Fruit fly (Drosophila melanogaster) whole organism, embryonic: ENCODE data around the gene Hnf4.

Source experiments
- ATbp ChIP-seq: fragments of 200-800 bp; sonication (Bioruptor generic); optimal IDR thresholded peaks from 2 replicates; lab custom pipeline; 2017; ENCODE audit warnings: missing biosample characterization, mild to moderate bottlenecking, missing genetic modification characterization, missing genetic modification reagents
- Atf6 ChIP-seq: fragments of 200-800 bp; sonication (Bioruptor generic); IDR thresholded peaks from 2 replicates; pipeline ENCODE4 v1.3.6; 2022; ENCODE audit warnings: missing biosample characterization, missing genetic modification characterization
- BtbVII ChIP-seq: fragments of 200-800 bp; sonication (Bioruptor generic); optimal IDR thresholded peaks from 3 replicates; lab custom pipeline; 2017; ENCODE audit warnings: missing biosample characterization, mild to moderate bottlenecking, missing genetic modification characterization
- CG10209 ChIP-seq: fragments of 200-800 bp; sonication (Bioruptor generic); optimal IDR thresholded peaks from 3 replicates; lab custom pipeline; 2017; ENCODE audit warnings: missing biosample characterization, mild to moderate bottlenecking, missing genetic modification characterization, missing genetic modification reagents
- CG10543 ChIP-seq: fragments of 200-800 bp; sonication (Bioruptor generic); optimal IDR thresholded peaks from 3 replicates; lab custom pipeline; 2017; ENCODE audit warnings: missing biosample characterization, mild to moderate bottlenecking, missing genetic modification characterization, moderate library complexity
- CG10979 ChIP-seq: fragments of 200-800 bp; sonication (Bioruptor generic); optimal IDR thresholded peaks from 2 replicates; lab custom pipeline; 2018; ENCODE audit warnings: missing biosample characterization, mild to moderate bottlenecking, missing genetic modification characterization, moderate library complexity
- CG11504 ChIP-seq: fragments of 200-800 bp; sonication (Bioruptor generic); optimal IDR thresholded peaks from 3 replicates; lab custom pipeline; 2019; ENCODE audit warnings: missing biosample characterization, mild to moderate bottlenecking, missing genetic modification characterization, moderate library complexity
- CG11723 ChIP-seq: fragments of 200-800 bp; sonication (Bioruptor generic); optimal IDR thresholded peaks from 2 replicates; lab custom pipeline; 2017; ENCODE audit warnings: missing biosample characterization, mild to moderate bottlenecking, missing genetic modification characterization
- CG12104 ChIP-seq: fragments of 200-800 bp; sonication (Bioruptor generic); optimal IDR thresholded peaks from 3 replicates; lab custom pipeline; 2016; ENCODE audit warnings: missing biosample characterization, missing genetic modification characterization
- CG1233 ChIP-seq: fragments of 200-800 bp; sonication (Bioruptor generic); optimal IDR thresholded peaks from 4 replicates; lab custom pipeline; 2018; ENCODE audit warnings: missing biosample characterization, mild to moderate bottlenecking, missing genetic modification characterization
- CG12391 ChIP-seq: fragments of 200-800 bp; sonication (Bioruptor generic); optimal IDR thresholded peaks from 3 replicates; lab custom pipeline; 2018; ENCODE audit warnings: missing biosample characterization, mild to moderate bottlenecking, missing genetic modification characterization, moderate library complexity
- CG13287 ChIP-seq: fragments of 200-800 bp; sonication (Bioruptor generic); IDR thresholded peaks from 2 replicates; pipeline ENCODE4 v1.3.6; 2022; ENCODE audit warnings: missing biosample characterization, missing genetic modification characterization; ENCODE audit not compliant: partially characterized antibody
- CG14710 ChIP-seq: fragments of 200-800 bp; sonication (Bioruptor generic); optimal IDR thresholded peaks from 3 replicates; lab custom pipeline; 2019; ENCODE audit warnings: missing biosample characterization, mild to moderate bottlenecking, missing genetic modification characterization, moderate library complexity
- CG15269 ChIP-seq: fragments of 200-800 bp; sonication (Bioruptor generic); optimal IDR thresholded peaks from 2 replicates; lab custom pipeline; 2018; ENCODE audit warnings: missing biosample characterization, mild to moderate bottlenecking, missing genetic modification characterization, moderate library complexity
- CG15696 ChIP-seq: fragments of 200-800 bp; sonication (Bioruptor generic); optimal IDR thresholded peaks from 2 replicates; lab custom pipeline; 2019; ENCODE audit warnings: missing biosample characterization, mild to moderate bottlenecking, missing genetic modification characterization, moderate library complexity
- CG1602 ChIP-seq: fragments of 200-800 bp; sonication (Bioruptor generic); optimal IDR thresholded peaks from 3 replicates; lab custom pipeline; 2016; ENCODE audit warnings: missing biosample characterization, missing genetic modification characterization
- CG17568 ChIP-seq: fragments of 200-800 bp; sonication (Bioruptor generic); optimal IDR thresholded peaks from 2 replicates; lab custom pipeline; 2018; ENCODE audit warnings: missing biosample characterization, mild to moderate bottlenecking, missing genetic modification characterization, moderate library complexity
- CG2712 ChIP-seq: fragments of 200-800 bp; optimal IDR thresholded peaks from 3 replicates; lab custom pipeline; 2019; ENCODE audit warnings: missing biosample characterization, mild to moderate bottlenecking, missing genetic modification characterization, moderate library complexity
- CG30431 ChIP-seq: fragments of 200-800 bp; sonication (Bioruptor generic); optimal IDR thresholded peaks from 2 replicates; lab custom pipeline; 2017; ENCODE audit warnings: missing biosample characterization, missing genetic modification characterization
- CG3163 ChIP-seq: fragments of 200-800 bp; sonication (Bioruptor generic); optimal IDR thresholded peaks from 3 replicates; lab custom pipeline; 2016; ENCODE audit warnings: missing biosample characterization, missing genetic modification characterization
- CG34376 ChIP-seq: fragments of 200-800 bp; sonication (Bioruptor generic); optimal IDR thresholded peaks from 2 replicates; lab custom pipeline; 2018; ENCODE audit warnings: missing biosample characterization, mild to moderate bottlenecking, missing genetic modification characterization
- CG4328 ChIP-seq: fragments of 200-800 bp; sonication (Bioruptor generic); optimal IDR thresholded peaks from 3 replicates; lab custom pipeline; 2017; ENCODE audit warnings: missing biosample characterization, missing genetic modification reagents, missing genetic modification characterization
- CG9932 ChIP-seq: fragments of 200-800 bp; sonication (Bioruptor generic); IDR thresholded peaks from 2 replicates; pipeline ENCODE4 v1.3.6; 2022; ENCODE audit warnings: missing biosample characterization, missing genetic modification characterization
- Dll ChIP-seq: fragments of 200-800 bp; sonication (Bioruptor generic); IDR thresholded peaks from 4 replicates; pipeline ENCODE4 v1.3.6; 2022; ENCODE audit warnings: missing biosample characterization, missing genetic modification characterization; ENCODE audit not compliant: partially characterized antibody
- E2f2 ChIP-seq: fragments of 200-800 bp; sonication (Bioruptor generic); IDR thresholded peaks from 2 replicates; pipeline ENCODE4 v1.3.6; 2022; ENCODE audit warnings: missing biosample characterization, missing genetic modification characterization
- Nf-YC ChIP-seq: fragments of 200-800 bp; optimal IDR thresholded peaks from 3 replicates; lab custom pipeline; 2019; ENCODE audit warnings: missing biosample characterization, mild to moderate bottlenecking, missing genetic modification characterization, moderate library complexity
- Pdp1 ChIP-seq, 2 experiments: fragments of 200-800 bp; sonication (Bioruptor generic); optimal IDR thresholded peaks; 3 replicates each; lab custom pipeline; 2016; ENCODE audit warnings: missing biosample characterization in 2 of 2, missing genetic modification characterization in 2 of 2, mild to moderate bottlenecking in 1 of 2, moderate library complexity in 1 of 2
- Rfx ChIP-seq: fragments of 200-800 bp; sonication (Bioruptor generic); IDR thresholded peaks from 2 replicates; pipeline ENCODE4 v1.3.6; 2022; ENCODE audit warnings: missing biosample characterization, missing genetic modification characterization
- abd-A ChIP-seq: fragments of 200-800 bp; sonication (Bioruptor generic); optimal IDR thresholded peaks from 3 replicates; lab custom pipeline; 2019; ENCODE audit warnings: missing biosample characterization, mild to moderate bottlenecking, missing genetic modification characterization, moderate library complexity
- amos ChIP-seq: fragments of 200-800 bp; sonication (Bioruptor generic); IDR thresholded peaks from 2 replicates; pipeline ENCODE4 v1.3.6; 2022; ENCODE audit warnings: missing biosample characterization, missing genetic modification characterization; ENCODE audit not compliant: partially characterized antibody
- ato ChIP-seq: fragments of 200-800 bp; sonication (Bioruptor generic); IDR thresholded peaks from 2 replicates; pipeline ENCODE4 v1.3.6; 2022; ENCODE audit warnings: missing biosample characterization, missing genetic modification characterization; ENCODE audit not compliant: partially characterized antibody
- bcd ChIP-seq: fragments of 200-800 bp; sonication (Bioruptor generic); optimal IDR thresholded peaks from 2 replicates; lab custom pipeline; 2017; ENCODE audit warnings: missing biosample characterization, mild to moderate bottlenecking, missing genetic modification characterization
- bsh ChIP-seq, 2 experiments: fragments of 200-800 bp; sonication (Bioruptor generic); optimal IDR thresholded peaks; 2 replicates each; lab custom pipeline; 2017 to 2018; ENCODE audit warnings: mild to moderate bottlenecking in 2 of 2, missing biosample characterization in 2 of 2, missing genetic modification characterization in 2 of 2, moderate library complexity in 1 of 2
- chif ChIP-seq, 2 experiments: fragments of 200-800 bp; sonication (Bioruptor generic); optimal IDR thresholded peaks; 3 replicates each; lab custom pipeline; 2016; ENCODE audit warnings: missing biosample characterization in 2 of 2, missing genetic modification characterization in 2 of 2
- crc ChIP-seq: fragments of 200-800 bp; sonication (Bioruptor generic); optimal IDR thresholded peaks from 2 replicates; lab custom pipeline; 2016; ENCODE audit warnings: missing biosample characterization, missing genetic modification characterization
- cwo ChIP-seq: fragments of 200-800 bp; sonication (Bioruptor generic); optimal IDR thresholded peaks from 3 replicates; lab custom pipeline; 2017; ENCODE audit warnings: missing biosample characterization, missing genetic modification characterization, mild to moderate bottlenecking, moderate library complexity, missing genetic modification reagents
- dmrt11E ChIP-seq: fragments of 200-800 bp; sonication (Bioruptor generic); optimal IDR thresholded peaks from 3 replicates; lab custom pipeline; 2018; ENCODE audit warnings: missing biosample characterization, mild to moderate bottlenecking, missing genetic modification characterization, moderate library complexity
- dmrt99B ChIP-seq: fragments of 200-800 bp; sonication (Bioruptor generic); optimal IDR thresholded peaks from 2 replicates; lab custom pipeline; 2018; ENCODE audit warnings: missing biosample characterization, mild to moderate bottlenecking, missing genetic modification characterization, moderate library complexity
- dpn ChIP-seq, 2 experiments: fragments of 200-800 bp; sonication (Bioruptor generic); optimal IDR thresholded peaks; 3 replicates each; lab custom pipeline; 2016; ENCODE audit warnings: missing biosample characterization in 2 of 2, missing genetic modification characterization in 2 of 2
- fu2 ChIP-seq: fragments of 200-800 bp; sonication (Bioruptor generic); optimal IDR thresholded peaks from 2 replicates; lab custom pipeline; 2016; ENCODE audit warnings: missing biosample characterization, missing genetic modification characterization
- gro ChIP-seq: fragments of 200-800 bp; sonication (Bioruptor generic); optimal IDR thresholded peaks from 2 replicates; lab custom pipeline; 2016; ENCODE audit warnings: missing biosample characterization, missing genetic modification characterization
- h ChIP-seq: fragments of >200 bp; optimal IDR thresholded peaks from 2 replicates; lab custom pipeline; 2017
- hbn ChIP-seq: fragments of 200-800 bp; sonication (Bioruptor generic); IDR thresholded peaks from 2 replicates; pipeline ENCODE4 v1.3.6; 2022; ENCODE audit warnings: missing biosample characterization, missing genetic modification characterization; ENCODE audit not compliant: partially characterized antibody
- nerfin-1 ChIP-seq: fragments of 200-800 bp; sonication (Bioruptor generic); optimal IDR thresholded peaks from 3 replicates; lab custom pipeline; 2019; ENCODE audit warnings: missing biosample characterization, mild to moderate bottlenecking, missing genetic modification characterization, moderate library complexity
- oc ChIP-seq: fragments of 200-800 bp; sonication (Bioruptor generic); optimal IDR thresholded peaks from 2 replicates; lab custom pipeline; 2018; ENCODE audit warnings: missing biosample characterization, mild to moderate bottlenecking, missing genetic modification characterization, moderate library complexity
- peb ChIP-seq: fragments of 200-800 bp; sonication (Bioruptor generic); IDR thresholded peaks from 2 replicates; pipeline ENCODE4 v1.3.6; 2022; ENCODE audit warnings: missing biosample characterization, missing genetic modification characterization
- phol ChIP-seq: fragments of 200-800 bp; sonication (Bioruptor generic); optimal IDR thresholded peaks from 3 replicates; lab custom pipeline; 2018; ENCODE audit warnings: missing biosample characterization, mild to moderate bottlenecking, missing genetic modification characterization, moderate library complexity
- pnt ChIP-seq: fragments of 200-800 bp; sonication (Bioruptor generic); optimal IDR thresholded peaks from 3 replicates; lab custom pipeline; 2016; ENCODE audit warnings: missing biosample characterization, missing genetic modification characterization
- tap ChIP-seq: fragments of 200-800 bp; optimal IDR thresholded peaks from 3 replicates; lab custom pipeline; 2019; ENCODE audit warnings: missing biosample characterization, mild to moderate bottlenecking, missing genetic modification characterization, moderate library complexity

The Hnf4 gene

DNA sequence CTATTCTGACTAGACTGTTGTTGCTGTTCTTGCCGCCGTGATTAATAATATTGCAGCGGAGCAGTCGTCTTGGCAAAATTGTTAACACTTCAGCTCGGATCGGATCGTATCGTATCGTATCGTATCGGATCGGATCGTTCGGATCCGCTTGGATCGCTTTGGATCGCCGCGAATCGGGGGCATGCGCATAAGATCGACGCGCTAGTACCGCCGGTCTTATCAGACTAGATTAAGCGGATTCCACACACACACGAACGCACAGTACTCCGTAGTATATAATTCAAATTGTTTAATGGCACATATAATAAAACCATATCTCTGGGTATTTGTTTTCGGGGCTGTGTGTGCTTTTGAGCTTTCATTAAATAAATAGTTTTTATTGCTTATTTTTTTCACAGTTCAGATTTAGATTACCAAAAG, 9.5 kb downstream of the Hnf4 start (continued):
- TF ChIP-seq CG12104 (peak; percentile 17), chif (GFP tag; optimal IDR thresholded peaks at IDR 0.05; lab: Kevin White, UChicago) (no peak), bcd (peak; percentile 13), ATbp (peak; percentile 85), CG15696 (tag; lab: Kevin White, UChicago) (no peak), Rfx (GFP tag; lab: Robert Waterston, UW) (peak; percentile 46; the same call in 1 of the 2 replicates), gro (GFP tag; lab: Kevin White, UChicago) (peak; percentile 21), hbn (GFP tag; lab: Robert Waterston, UW) (no peak), dpn (GFP tag; optimal IDR thresholded peaks at IDR 0.05; lab: Kevin White, UChicago) (peak in 1 of 2 experiments; percentile 10), tap (tag; lab: Kevin White, UChicago) (peak; percentile 67), oc (tag; lab: Kevin White, UChicago) (peak; percentile 34), Pdp1 (GFP tag; optimal IDR thresholded peaks at IDR 0.05; lab: Kevin White, UChicago) (peak in 1 of 2 experiments; percentile 57), CG3163 (GFP tag; lab: Kevin White, UChicago) (no peak), h (lab: Kevin White, UChicago) (no peak), phol (tag; lab: Kevin White, UChicago) (no peak), CG4328 (GFP tag; lab: Kevin White, UChicago) (peak; percentile 52), CG34376 (GFP tag; lab: Kevin White, UChicago) (peak; percentile 99), Dll (no peak), Nf-YC (tag; lab: Kevin White, UChicago) (peak; percentile 51), dmrt99B (tag; lab: Kevin White, UChicago) (peak; percentile 19), crc (GFP tag; lab: Kevin White, UChicago) (no peak), peb (GFP tag; lab: Robert Waterston, UW) (no peak), ato (GFP tag; lab: Robert Waterston, UW) (no peak), abd-A (tag; lab: Kevin White, UChicago) (peak; percentile 43), CG12391 (peak; percentile 27), BtbVII (GFP tag; lab: Kevin White, UChicago) (peak; percentile 68), pnt (GFP tag; lab: Kevin White, UChicago) (no peak), CG10209 (GFP tag; lab: Kevin White, UChicago) (peak; percentile 58), CG13287 (GFP tag; lab: Robert Waterston, UW) (no peak), CG9932 (GFP tag; lab: Robert Waterston, UW) (0 out of 2 replicates have a peak, but pooled peaks have one; percentile 14), CG17568 (GFP tag; lab: Kevin White, UChicago) (peak; percentile 75), dmrt11E (tag; lab: Kevin White, UChicago) (no peak), CG1602 (GFP tag; lab: Kevin White, UChicago) (no peak), Atf6 (GFP tag; lab: Robert Waterston, UW) (peak; percentile 51; the same call in 1 of the 2 replicates), CG15269 (tag; lab: Kevin White, UChicago) (peak; percentile 58), CG11504 (tag; lab: Kevin White, UChicago) (peak; percentile 47), fu2 (no peak), bsh (GFP tag; optimal IDR thresholded peaks at IDR 0.05; lab: Kevin White, UChicago) (peak in 1 of 2 experiments; percentile 60), CG2712 (tag; lab: Kevin White, UChicago) (peak; percentile 1), E2f2 (GFP tag; lab: Robert Waterston, UW) (peak; percentile 18; the same call in 1 of the 2 replicates), CG30431 (GFP tag; lab: Kevin White, UChicago) (no peak), CG10979 (tag; lab: Kevin White, UChicago) (peak; percentile 1), CG1233 (GFP tag; lab: Kevin White, UChicago) (peak; percentile 24), nerfin-1 (peak; percentile 44), cwo (GFP tag; lab: Kevin White, UChicago) (peak; percentile 52), amos (GFP tag; lab: Robert Waterston, UW) (no peak), CG14710 (tag; lab: Kevin White, UChicago) (peak; percentile 13), CG10543 (GFP tag; lab: Kevin White, UChicago) (peak; percentile 94), CG11723 (GFP tag; lab: Kevin White, UChicago) (peak; percentile 26)
